Worm (Caenorhabditis elegans): ENCODE measurements around the gene gst-2.
A peak's percentile ranks its signal among the peaks of the same experiment; 100 is the strongest.

The gst-2 gene

DNA sequence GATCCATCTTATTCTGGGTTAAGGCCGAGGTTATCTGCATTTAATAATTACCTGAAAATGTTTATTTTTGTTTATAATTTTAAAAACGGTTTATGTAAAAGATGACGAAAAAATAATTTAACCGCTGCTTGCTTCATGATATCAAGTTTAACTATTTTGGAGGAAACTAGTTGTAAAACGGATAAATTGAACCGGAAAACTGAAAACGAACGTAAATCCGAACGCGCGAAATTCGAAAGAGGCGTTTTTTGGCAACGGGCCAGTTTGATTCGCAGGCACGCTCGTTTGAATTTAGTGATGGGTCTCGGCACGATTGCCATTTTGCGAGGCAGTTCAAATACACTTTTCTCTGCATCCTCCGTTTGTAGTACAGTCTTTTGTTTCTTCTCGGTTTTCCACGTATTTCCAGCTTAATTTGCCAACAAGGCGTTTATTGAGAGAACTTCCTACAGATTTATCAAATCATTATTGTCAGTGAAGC, 12.9 kb downstream of the gst-2 start, which contains the start of the genes gtbp-1 and K08F4.3 (continued):
- TF ChIP-seq pqm-1 (tag; optimal IDR thresholded peaks at IDR 0.05) (no peak), ceh-6 (GFP tag; optimal IDR thresholded peaks at IDR 0.05) (no peak), unc-55 (GFP tag; optimal IDR thresholded peaks at IDR 0.05) (no peak), zip-5 (tag; optimal IDR thresholded peaks at IDR 0.05) (no peak), dve-1 (tag; optimal IDR thresholded peaks at IDR 0.05) (peak; percentile 35), ref-2 (tag; optimal IDR thresholded peaks at IDR 0.05) (peak; percentile 39), K09A11.1 (tag; optimal IDR thresholded peaks at IDR 0.05; ENCODE audit: insufficient read depth) (no peak), pat-9 (tag; optimal IDR thresholded peaks at IDR 0.05) (no peak), ceh-31 (tag; optimal IDR thresholded peaks at IDR 0.05) (peak; percentile 63), hlh-8 (tag; optimal IDR thresholded peaks at IDR 0.05) (no peak), tbx-2 (tag; optimal IDR thresholded peaks at IDR 0.05) (peak; percentile 15), hlh-6 (tag; optimal IDR thresholded peaks at IDR 0.05) (no peak), nfya-1 (tag; optimal IDR thresholded peaks at IDR 0.05) (peak; percentile 57), unc-42 (tag; optimal IDR thresholded peaks at IDR 0.05) (no peak), gmeb-2 (tag; optimal IDR thresholded peaks at IDR 0.05) (no peak), ahr-1 (tag; optimal IDR thresholded peaks at IDR 0.05) (no peak), ceh-48 (tag; optimal IDR thresholded peaks at IDR 0.05) (no peak), Y22D7AL.16 (tag; optimal IDR thresholded peaks at IDR 0.05) (no peak), elt-2 (tag; optimal IDR thresholded peaks at IDR 0.05) (peak; percentile 17)

DNA sequence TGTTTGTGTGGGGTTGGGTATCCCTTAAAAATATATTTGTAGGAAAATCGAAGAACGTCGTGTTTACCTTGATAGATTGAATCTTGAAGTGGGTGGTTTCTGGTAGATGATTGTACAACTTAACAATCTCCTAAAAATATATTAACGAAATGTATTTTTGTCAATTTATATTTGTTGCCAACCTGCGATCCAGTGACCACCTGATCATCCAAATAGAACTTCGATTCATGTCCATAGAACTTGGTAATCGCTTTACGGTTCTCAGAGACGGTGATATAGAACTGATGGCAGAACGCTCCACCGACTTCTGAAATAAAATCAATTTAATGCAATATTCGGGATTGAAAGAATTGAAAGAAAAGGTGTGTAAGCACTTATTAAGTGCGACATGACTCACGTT, 13.4 kb downstream of the gst-2 start:
- no peak for TF ChIP-seq dmd-4 (tag; optimal IDR thresholded peaks at IDR 0.05; ENCODE audit: borderline replicate concordance)
- no peak for TF ChIP-seq pros-1 (tag; optimal IDR thresholded peaks at IDR 0.05)
- TF ChIP-seq pax-1 (tag; optimal IDR thresholded peaks at IDR 0.05): no peak
- no peak for TF ChIP-seq pat-9 (tag; optimal IDR thresholded peaks at IDR 0.05)
- TF ChIP-seq unc-86 (tag; optimal IDR thresholded peaks at IDR 0.05): no peak
- TF ChIP-seq ama-1 (optimal IDR thresholded peaks at IDR 0.05): no peak
- no peak for TF ChIP-seq ttx-3 (tag; optimal IDR thresholded peaks at IDR 0.05)
- no peak for TF ChIP-seq pag-3 (tag; optimal IDR thresholded peaks at IDR 0.05; ENCODE audit: borderline replicate concordance)
- TF ChIP-seq npax-4 (tag; optimal IDR thresholded peaks at IDR 0.05): no peak
- TF ChIP-seq C08G9.2 (tag; optimal IDR thresholded peaks at IDR 0.05): no peak

DNA sequence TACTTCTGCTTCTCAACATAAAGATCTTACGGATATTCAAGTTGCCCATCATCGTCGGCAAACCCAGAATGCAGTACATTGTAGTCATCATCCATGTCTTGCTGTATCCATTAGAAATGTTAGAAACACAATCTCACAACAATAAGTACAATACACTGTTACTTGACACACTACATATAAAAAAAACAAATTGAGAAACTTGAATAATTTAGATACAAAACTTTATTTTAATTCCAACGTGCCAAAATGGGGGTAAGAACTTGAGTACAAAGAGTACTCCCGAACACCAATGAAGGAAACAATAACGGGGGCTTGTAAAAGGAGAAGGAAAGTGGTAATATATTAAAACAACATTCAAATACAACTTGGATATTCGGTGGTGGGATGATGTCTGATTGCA, 15.3 kb downstream of the gst-2 start, which contains the start of gene ctf-18:
Gene ctf-18, minus strand, starts transcription at position 101 of the 400 bp plus-strand sequence.
- no peak for TF ChIP-seq hlh-6 (tag; optimal IDR thresholded peaks at IDR 0.05)
- no peak for TF ChIP-seq ceh-24 (tag; optimal IDR thresholded peaks at IDR 0.05)
- no peak for TF ChIP-seq lim-6 (tag; optimal IDR thresholded peaks at IDR 0.05)

DNA sequence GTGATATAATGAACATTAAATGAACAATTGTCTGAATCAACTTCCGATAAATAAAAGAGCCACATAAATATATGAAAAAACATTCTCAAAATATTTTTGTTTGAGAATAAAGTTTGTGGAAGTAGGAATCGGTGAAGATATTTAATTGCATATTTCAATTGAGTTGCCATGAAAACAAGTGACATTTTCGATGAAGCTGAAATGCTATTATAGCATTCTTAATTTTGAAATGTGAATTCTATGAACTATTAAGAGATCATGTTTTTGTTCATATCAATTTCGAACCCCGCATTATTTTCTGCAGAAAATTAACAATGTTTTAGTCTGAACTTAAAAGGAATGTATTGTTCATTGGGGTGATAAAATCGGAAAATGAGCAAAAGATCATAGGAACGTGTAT, 19.7 kb downstream of the gst-2 start, which contains the start of gene irld-21:
Gene irld-21, minus strand, starts transcription at position 101 of the 400 bp plus-strand sequence.
- no peak for TF ChIP-seq sox-2 (GFP tag; IDR thresholded peaks at IDR 0.05)
- no peak for TF ChIP-seq Y22D7AL.16 (tag; optimal IDR thresholded peaks at IDR 0.05)
- no peak for TF ChIP-seq ceh-34 (tag; optimal IDR thresholded peaks at IDR 0.05)
- no peak for TF ChIP-seq hlh-13 (GFP tag; optimal IDR thresholded peaks at IDR 0.05)
- TF ChIP-seq pqm-1 (tag; optimal IDR thresholded peaks at IDR 0.05): no peak
- TF ChIP-seq ahr-1 (tag; optimal IDR thresholded peaks at IDR 0.05): no peak
- TF ChIP-seq elt-2 (tag; optimal IDR thresholded peaks at IDR 0.05): no peak
- TF ChIP-seq ama-1 (optimal IDR thresholded peaks at IDR 0.05): no peak
- no peak for TF ChIP-seq mec-3 (tag; optimal IDR thresholded peaks at IDR 0.05; ENCODE audit: borderline replicate concordance)
- no peak for TF ChIP-seq ceh-24 (tag; optimal IDR thresholded peaks at IDR 0.05)
- no peak for TF ChIP-seq unc-42 (tag; optimal IDR thresholded peaks at IDR 0.05)
- no peak for TF ChIP-seq nhr-11 (tag; optimal IDR thresholded peaks at IDR 0.05)
- TF ChIP-seq elt-4 (tag; optimal IDR thresholded peaks at IDR 0.05): no peak
- TF ChIP-seq F13H6.1 (tag; optimal IDR thresholded peaks at IDR 0.05): no peak

Data from whole organism, late embryonic.